Fruit fly (Drosophila melanogaster) whole organism, embryonic: ENCODE results near the gene Usp5.

ENCODE experiments used
- Adf1 ChIP-seq: fragments of 200-800 bp; sonication (Bioruptor generic); IDR thresholded peaks from 2 replicates; pipeline ENCODE4 v1.3.6; 2022; ENCODE audit warnings: missing biosample characterization, missing genetic modification characterization
- Atf-2 ChIP-seq: fragments of 200-800 bp; sonication (Bioruptor generic); optimal IDR thresholded peaks from 2 replicates; lab custom pipeline; 2016; ENCODE audit warnings: missing biosample characterization, missing genetic modification characterization
- CG10321 ChIP-seq: fragments of 200-800 bp; sonication (Bioruptor generic); IDR thresholded peaks from 2 replicates; pipeline ENCODE4 v1.3.6; 2022; ENCODE audit warnings: missing biosample characterization, missing genetic modification characterization
- CG12155 ChIP-seq: fragments of 200-800 bp; sonication (Bioruptor generic); optimal IDR thresholded peaks from 3 replicates; lab custom pipeline; 2016; ENCODE audit warnings: missing biosample characterization, missing genetic modification characterization
- CG12236 ChIP-seq: fragments of 200-800 bp; sonication (Bioruptor generic); optimal IDR thresholded peaks from 2 replicates; lab custom pipeline; 2016; ENCODE audit warnings: missing biosample characterization, missing genetic modification characterization
- CG12299 ChIP-seq: fragments of 200-800 bp; sonication (Bioruptor generic); optimal IDR thresholded peaks from 2 replicates; lab custom pipeline; 2018; ENCODE audit warnings: missing biosample characterization, mild to moderate bottlenecking, missing genetic modification characterization
- CG13296 ChIP-seq: fragments of 200-800 bp; sonication (Bioruptor generic); optimal IDR thresholded peaks from 3 replicates; lab custom pipeline; 2018; ENCODE audit warnings: missing biosample characterization, mild to moderate bottlenecking, missing genetic modification characterization
- CG15696 ChIP-seq: fragments of 200-800 bp; sonication (Bioruptor generic); optimal IDR thresholded peaks from 2 replicates; lab custom pipeline; 2019; ENCODE audit warnings: missing biosample characterization, mild to moderate bottlenecking, missing genetic modification characterization, moderate library complexity
- CG17186 ChIP-seq: fragments of 200-800 bp; sonication (Bioruptor generic); optimal IDR thresholded peaks from 3 replicates; lab custom pipeline; 2017; ENCODE audit warnings: missing biosample characterization, missing genetic modification reagents, missing genetic modification characterization
- CG18011 ChIP-seq: fragments of 200-800 bp; sonication (Bioruptor generic); optimal IDR thresholded peaks from 2 replicates; lab custom pipeline; 2017; ENCODE audit warnings: missing biosample characterization, missing genetic modification characterization, mild to moderate bottlenecking, moderate library complexity, missing genotype
- CG1832 ChIP-seq: fragments of 200-800 bp; sonication (Bioruptor generic); optimal IDR thresholded peaks from 2 replicates; lab custom pipeline; 2017; ENCODE audit warnings: missing biosample characterization, mild to moderate bottlenecking, missing genetic modification characterization, inconsistent platforms
- CG18619 ChIP-seq: fragments of 200-800 bp; sonication (Bioruptor generic); optimal IDR thresholded peaks from 3 replicates; lab custom pipeline; 2017; ENCODE audit warnings: missing biosample characterization, mild to moderate bottlenecking, missing genetic modification characterization
- CG30403 ChIP-seq: fragments of 200-800 bp; sonication (Bioruptor generic); optimal IDR thresholded peaks from 3 replicates; lab custom pipeline; 2016; ENCODE audit warnings: missing biosample characterization, missing genetic modification characterization
- CG33557 ChIP-seq: fragments of 200-800 bp; sonication (Bioruptor generic); optimal IDR thresholded peaks from 2 replicates; lab custom pipeline; 2019; ENCODE audit warnings: missing biosample characterization, mild to moderate bottlenecking, missing genetic modification characterization, moderate library complexity
- CG34224 ChIP-seq: fragments of 200-800 bp; sonication (Bioruptor generic); IDR thresholded peaks from 3 replicates; pipeline ENCODE4 v1.3.6; 2022; ENCODE audit warnings: missing biosample characterization, missing genetic modification characterization; ENCODE audit not compliant: partially characterized antibody
- CG3838 ChIP-seq: fragments of 200-800 bp; sonication (Bioruptor generic); optimal IDR thresholded peaks from 3 replicates; lab custom pipeline; 2016; ENCODE audit warnings: missing biosample characterization, missing genetic modification characterization
- CG4854 ChIP-seq: fragments of 200-800 bp; sonication (Bioruptor generic); optimal IDR thresholded peaks from 2 replicates; lab custom pipeline; 2016; ENCODE audit warnings: missing biosample characterization, missing genetic modification characterization, inconsistent platforms
- CG5245 ChIP-seq: fragments of 200-800 bp; sonication (Bioruptor generic); optimal IDR thresholded peaks from 3 replicates; lab custom pipeline; 2016; ENCODE audit warnings: missing biosample characterization, missing genetic modification characterization
- CG6175 ChIP-seq: fragments of 200-800 bp; sonication (Bioruptor generic); IDR thresholded peaks from 3 replicates; pipeline ENCODE4 v1.3.6; 2022; ENCODE audit warnings: missing biosample characterization, missing genetic modification characterization
- CG6765 ChIP-seq: fragments of 200-800 bp; sonication (Bioruptor generic); optimal IDR thresholded peaks from 3 replicates; lab custom pipeline; 2017; ENCODE audit warnings: missing biosample characterization, mild to moderate bottlenecking, missing genetic modification characterization
- CG6791 ChIP-seq: fragments of 200-800 bp; sonication (Bioruptor generic); IDR thresholded peaks from 3 replicates; pipeline ENCODE4 v1.3.6; 2022; ENCODE audit warnings: missing biosample characterization, missing genetic modification characterization; ENCODE audit not compliant: partially characterized antibody
- CG7987 ChIP-seq: fragments of 200-800 bp; sonication (Bioruptor generic); optimal IDR thresholded peaks from 2 replicates; lab custom pipeline; 2018; ENCODE audit warnings: missing biosample characterization, mild to moderate bottlenecking, missing genetic modification characterization, moderate library complexity
- CG8924 ChIP-seq: fragments of 200-800 bp; optimal IDR thresholded peaks from 3 replicates; lab custom pipeline; 2019; ENCODE audit warnings: missing biosample characterization, mild to moderate bottlenecking, missing genetic modification characterization, moderate library complexity
- CG9437 ChIP-seq: fragments of 200-800 bp; sonication (Bioruptor generic); optimal IDR thresholded peaks from 2 replicates; lab custom pipeline; 2018; ENCODE audit warnings: missing biosample characterization, mild to moderate bottlenecking, missing genetic modification characterization
- Camta ChIP-seq: fragments of 200-800 bp; sonication (Bioruptor generic); optimal IDR thresholded peaks from 2 replicates; lab custom pipeline; 2016; ENCODE audit warnings: missing biosample characterization, missing genetic modification characterization
- CkIIα-i1 ChIP-seq: fragments of 200-800 bp; sonication (Bioruptor generic); IDR thresholded peaks from 2 replicates; pipeline ENCODE4 v1.3.6; 2022; ENCODE audit warnings: missing biosample characterization, missing genetic modification characterization
- D ChIP-seq, 2 experiments: fragments of 200-800 bp in 1 of 2; fragments of >200 bp in 1 of 2; sonication (Bioruptor generic) in 1 of 2; optimal IDR thresholded peaks; 2 replicates in 1 of 2; 3 replicates in 1 of 2; lab custom pipeline; 2017; ENCODE audit warnings: mild to moderate bottlenecking in 1 of 2, missing biosample characterization in 1 of 2, missing genetic modification characterization in 1 of 2, missing genetic modification reagents in 1 of 2
- D19B ChIP-seq: fragments of 200-800 bp; sonication (Bioruptor generic); optimal IDR thresholded peaks from 2 replicates; lab custom pipeline; 2017; ENCODE audit warnings: missing biosample characterization, mild to moderate bottlenecking, missing genetic modification characterization
- Dp ChIP-seq: fragments of 200-800 bp; sonication (Bioruptor generic); optimal IDR thresholded peaks from 2 replicates; lab custom pipeline; 2018; ENCODE audit warnings: missing biosample characterization, mild to moderate bottlenecking, missing genetic modification characterization, moderate library complexity
- Elba2 ChIP-seq: fragments of 200-800 bp; sonication (Bioruptor generic); optimal IDR thresholded peaks from 3 replicates; lab custom pipeline; 2016; ENCODE audit warnings: missing biosample characterization, missing genetic modification characterization
- GATAe ChIP-seq: fragments of 200-800 bp; sonication (Bioruptor generic); conservative IDR thresholded peaks from 2 replicates; pipeline ENCODE4 v1.3.6; 2022; ENCODE audit warnings: missing biosample characterization, missing genetic modification characterization
- HLH3B ChIP-seq: fragments of 200-800 bp; sonication (Bioruptor generic); IDR thresholded peaks from 2 replicates; pipeline ENCODE4 v1.3.6; 2022; ENCODE audit warnings: missing biosample characterization, missing genetic modification characterization
- Nf-YA ChIP-seq: fragments of 200-800 bp; sonication (Bioruptor generic); IDR thresholded peaks from 2 replicates; pipeline ENCODE4 v1.3.6; 2022; ENCODE audit warnings: missing biosample characterization, missing genetic modification characterization
- Nf-YC ChIP-seq: fragments of 200-800 bp; optimal IDR thresholded peaks from 3 replicates; lab custom pipeline; 2019; ENCODE audit warnings: missing biosample characterization, mild to moderate bottlenecking, missing genetic modification characterization, moderate library complexity
- Sox100B ChIP-seq: fragments of 200-800 bp; sonication (Bioruptor generic); optimal IDR thresholded peaks from 3 replicates; lab custom pipeline; 2018; ENCODE audit warnings: missing biosample characterization, mild to moderate bottlenecking, missing genetic modification characterization
- cg ChIP-seq: fragments of 200-800 bp; sonication (Bioruptor generic); optimal IDR thresholded peaks from 3 replicates; lab custom pipeline; 2019; ENCODE audit warnings: missing biosample characterization, mild to moderate bottlenecking, missing genetic modification characterization, moderate library complexity
- ems ChIP-seq: fragments of 200-800 bp; sonication (Bioruptor generic); optimal IDR thresholded peaks from 3 replicates; lab custom pipeline; 2016; ENCODE audit warnings: missing biosample characterization, missing genetic modification characterization
- fd102C ChIP-seq: fragments of 200-800 bp; sonication (Bioruptor generic); optimal IDR thresholded peaks from 2 replicates; lab custom pipeline; 2018; ENCODE audit warnings: missing biosample characterization, mild to moderate bottlenecking, missing genetic modification characterization, moderate library complexity
- fd3F ChIP-seq: fragments of 200-800 bp; sonication (Bioruptor generic); optimal IDR thresholded peaks from 2 replicates; lab custom pipeline; 2018; ENCODE audit warnings: missing biosample characterization, mild to moderate bottlenecking, missing genetic modification characterization, moderate library complexity
- fru ChIP-seq: fragments of >200 bp; optimal IDR thresholded peaks from 2 replicates; lab custom pipeline; 2017
- jigr1 ChIP-seq: fragments of 200-800 bp; sonication (Bioruptor generic); IDR thresholded peaks from 3 replicates; pipeline ENCODE4 v1.3.6; 2022; ENCODE audit warnings: missing biosample characterization, missing genetic modification characterization
- lbe ChIP-seq: fragments of 200-800 bp; sonication (Bioruptor generic); optimal IDR thresholded peaks from 2 replicates; lab custom pipeline; 2016; ENCODE audit warnings: missing biosample characterization, mild to moderate bottlenecking, missing genetic modification characterization
- nom ChIP-seq: fragments of 200-800 bp; sonication (Bioruptor generic); optimal IDR thresholded peaks from 2 replicates; lab custom pipeline; 2017; ENCODE audit warnings: missing biosample characterization, missing genetic modification characterization, mild to moderate bottlenecking, moderate library complexity, missing genetic modification reagents
- odd ChIP-seq: fragments of 200-800 bp; sonication (Bioruptor generic); optimal IDR thresholded peaks from 2 replicates; lab custom pipeline; 2017; ENCODE audit warnings: missing biosample characterization, mild to moderate bottlenecking, missing genetic modification characterization
- pfk ChIP-seq: fragments of 200-800 bp; sonication (Bioruptor generic); optimal IDR thresholded peaks from 2 replicates; lab custom pipeline; 2018; ENCODE audit warnings: missing biosample characterization, mild to moderate bottlenecking, missing genetic modification characterization, moderate library complexity
- pho ChIP-seq: fragments of 200-800 bp; sonication (Bioruptor generic); optimal IDR thresholded peaks from 2 replicates; lab custom pipeline; 2016; ENCODE audit warnings: missing biosample characterization, missing genetic modification characterization
- salm ChIP-seq: fragments of 200-800 bp; sonication (Bioruptor generic); optimal IDR thresholded peaks from 2 replicates; lab custom pipeline; 2018; ENCODE audit warnings: missing biosample characterization, mild to moderate bottlenecking, missing genetic modification characterization
- schlank ChIP-seq: fragments of 200-800 bp; sonication (Bioruptor generic); optimal IDR thresholded peaks from 2 replicates; lab custom pipeline; 2018; ENCODE audit warnings: missing biosample characterization, mild to moderate bottlenecking, missing genetic modification characterization
- toy ChIP-seq: fragments of 200-800 bp; sonication (Bioruptor generic); IDR thresholded peaks from 2 replicates; pipeline ENCODE4 v1.3.6; 2022; ENCODE audit warnings: missing biosample characterization, missing genetic modification characterization
- ttk ChIP-seq: fragments of 200-800 bp; sonication (Bioruptor generic); IDR thresholded peaks from 2 replicates; pipeline ENCODE4 v2.1.2; 2022; ENCODE audit warnings: missing biosample characterization, missing genetic modification characterization
- vfl ChIP-seq: fragments of 200-800 bp; sonication (Bioruptor generic); optimal IDR thresholded peaks from 2 replicates; lab custom pipeline; 2016; ENCODE audit warnings: missing biosample characterization, missing genetic modification characterization

Gene Usp5

DNA sequence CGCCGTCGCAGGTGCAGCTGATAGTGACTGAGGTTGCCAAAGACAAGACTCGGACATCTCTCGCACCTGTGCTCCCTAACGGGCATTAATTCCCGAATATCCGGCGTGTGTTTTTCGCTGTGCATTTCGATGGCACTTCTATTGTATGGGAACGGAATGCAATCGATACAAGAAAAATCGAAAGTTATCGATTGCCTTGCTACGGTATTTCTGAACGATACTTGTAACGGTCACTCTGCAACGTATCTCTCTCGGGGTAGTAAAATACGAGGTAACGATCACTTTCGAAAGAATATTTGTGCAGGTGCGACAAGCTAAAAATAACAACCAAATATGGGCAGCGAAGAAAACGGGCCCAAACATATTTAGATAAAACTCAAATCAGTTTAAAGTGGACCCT lies 16.8 kb upstream of the Usp5 start, which contains the start of gene CG32280 (continued):
- TF ChIP-seq salm (tag; lab: Kevin White, UChicago) (no peak), CG5245 (GFP tag; lab: Kevin White, UChicago) (no peak), cg (GFP tag; lab: Kevin White, UChicago) (no peak), CG12236 (GFP tag; lab: Kevin White, UChicago) (no peak), Adf1 (GFP tag; lab: Robert Waterston, UW) (0 out of 2 replicates have a peak, but pooled peaks have one; percentile 12), fru (lab: Kevin White, UChicago) (no peak), jigr1 (GFP tag; lab: Robert Waterston, UW) (no peak), Nf-YA (GFP tag; lab: Robert Waterston, UW) (no peak), toy (GFP tag; lab: Robert Waterston, UW) (no peak), CG15696 (tag; lab: Kevin White, UChicago) (no peak), CkIIα-i1 (GFP tag; lab: Robert Waterston, UW) (no peak), CG1832 (GFP tag; lab: Kevin White, UChicago) (no peak), pfk (GFP tag; lab: Kevin White, UChicago) (peak; percentile 69), schlank (tag; lab: Kevin White, UChicago) (no peak), CG18011 (GFP tag; lab: Kevin White, UChicago) (no peak), Dp (GFP tag; lab: Kevin White, UChicago) (peak; percentile 28), GATAe (GFP tag; lab: Robert Waterston, UW) (no peak), Sox100B (GFP tag; lab: Kevin White, UChicago) (no peak), CG13296 (peak; percentile 55), nom (GFP tag; lab: Kevin White, UChicago) (no peak), CG6791 (GFP tag; lab: Robert Waterston, UW) (peak; percentile 89), CG10321 (GFP tag; lab: Robert Waterston, UW) (no peak), CG30403 (GFP tag; lab: Kevin White, UChicago) (peak; percentile 6), vfl (no peak), CG9437 (GFP tag; lab: Kevin White, UChicago) (no peak), CG34224 (peak; percentile 90), CG6765 (GFP tag; lab: Kevin White, UChicago) (peak; percentile 20), D19B (GFP tag; lab: Kevin White, UChicago) (peak; percentile 22), CG33557 (GFP tag; lab: Kevin White, UChicago) (no peak), HLH3B (no peak), odd (GFP tag; lab: Kevin White, UChicago) (no peak), ttk (0 out of 2 replicates have a peak, but pooled peaks have one; percentile 7), CG6175 (no peak), Nf-YC (peak; percentile 20), CG18619 (no peak), CG7987 (GFP tag; lab: Kevin White, UChicago) (no peak), CG8924 (tag; lab: Kevin White, UChicago) (peak; percentile 47), Atf-2 (GFP tag; lab: Kevin White, UChicago) (no peak), CG17186 (peak; percentile 4), pho (GFP tag; lab: Kevin White, UChicago) (no peak), CG12155 (GFP tag; lab: Kevin White, UChicago) (peak; percentile 46), D (optimal IDR thresholded peaks at IDR 0.05; lab: Kevin White, UChicago) (no peak), D (GFP tag; optimal IDR thresholded peaks at IDR 0.05; lab: Kevin White, UChicago) (no peak), Elba2 (GFP tag; lab: Kevin White, UChicago) (no peak), fd102C (no peak), CG4854 (GFP tag; lab: Kevin White, UChicago) (no peak), ems (GFP tag; lab: Kevin White, UChicago) (peak; percentile 22), lbe (GFP tag; lab: Kevin White, UChicago) (no peak), CG12299 (tag; lab: Kevin White, UChicago) (no peak), CG3838 (no peak), fd3F (no peak), Camta (GFP tag; lab: Kevin White, UChicago) (no peak)
